Worm (Caenorhabditis elegans) whole organism, early embryonic: ENCODE measurements around the gene gsp-2.
A peak's percentile ranks its signal among the peaks of the same experiment; 100 is the strongest.

Experiments
- B0310.2 ChIP-seq: sonication (generic microtip); optimal IDR thresholded peaks from 2 replicates; lab custom pipeline; 2016; ENCODE audit warnings: mild to moderate bottlenecking, missing genetic modification characterization, missing compliant biosample characterization
- F13C5.2 ChIP-seq: sonication (generic microtip); optimal IDR thresholded peaks from 2 replicates; lab custom pipeline; 2017; ENCODE audit warnings: mild to moderate bottlenecking, missing genetic modification characterization, inconsistent platforms, missing compliant biosample characterization
- ama-1 ChIP-seq: fragments of 150-350 bp; optimal IDR thresholded peaks from 2 replicates; lab custom pipeline; 2014
- ceh-13 ChIP-seq: fragments of 200-800 bp; sonication (Bioruptor generic); optimal IDR thresholded peaks from 2 replicates; lab custom pipeline; 2018; ENCODE audit warnings: mild to moderate bottlenecking, missing genetic modification characterization, missing compliant biosample characterization
- ets-7 ChIP-seq: sonication (generic microtip); optimal IDR thresholded peaks from 2 replicates; lab custom pipeline; 2016; ENCODE audit warnings: missing genotype, missing genetic modification characterization, missing compliant biosample characterization
- flt-1 ChIP-seq: fragments of 200-800 bp; sonication (Bioruptor generic); IDR thresholded peaks from 2 replicates; pipeline ENCODE4 v1.3.6; 2022; ENCODE audit warnings: missing genetic modification characterization, missing compliant biosample characterization
- hmbx-1 ChIP-seq: sonication (generic microtip); optimal IDR thresholded peaks from 2 replicates; lab custom pipeline; 2016; ENCODE audit warnings: mild to moderate bottlenecking, missing genetic modification characterization, missing compliant biosample characterization
- hmg-4 ChIP-seq: fragments of 200-800 bp; sonication (Bioruptor generic); optimal IDR thresholded peaks from 2 replicates; lab custom pipeline; 2018; ENCODE audit warnings: mild to moderate bottlenecking, missing genetic modification characterization, missing compliant biosample characterization
- hnd-1 ChIP-seq: sonication (generic microtip); optimal IDR thresholded peaks from 2 replicates; lab custom pipeline; 2016; ENCODE audit warnings: missing genetic modification characterization, missing compliant biosample characterization
- pes-1 ChIP-seq: fragments of 200-800 bp; sonication (Bioruptor generic); IDR thresholded peaks from 2 replicates; pipeline ENCODE4 v1.3.6; 2022; ENCODE audit warnings: missing genetic modification reagents, missing genetic modification characterization, missing compliant biosample characterization
- scrt-1 ChIP-seq: fragments of 200-800 bp; sonication (Bioruptor generic); IDR thresholded peaks from 2 replicates; pipeline ENCODE4 v1.3.6; 2022; ENCODE audit warnings: missing genetic modification characterization, missing compliant biosample characterization
- tbx-11 ChIP-seq: fragments of 200-800 bp; sonication (Bioruptor generic); IDR thresholded peaks from 2 replicates; pipeline ENCODE4 v1.3.6; 2022; ENCODE audit warnings: missing genetic modification characterization, missing compliant biosample characterization
- tbx-37 ChIP-seq: fragments of 200-800 bp; sonication (Bioruptor generic); conservative IDR thresholded peaks from 2 replicates; pipeline ENCODE4 v1.3.6; 2022; ENCODE audit warnings: missing genetic modification reagents, missing genetic modification characterization, missing compliant biosample characterization
- tra-4 ChIP-seq: sonication (generic microtip); optimal IDR thresholded peaks from 2 replicates; lab custom pipeline; 2017; ENCODE audit warnings: missing genetic modification characterization, missing compliant biosample characterization

DNA sequence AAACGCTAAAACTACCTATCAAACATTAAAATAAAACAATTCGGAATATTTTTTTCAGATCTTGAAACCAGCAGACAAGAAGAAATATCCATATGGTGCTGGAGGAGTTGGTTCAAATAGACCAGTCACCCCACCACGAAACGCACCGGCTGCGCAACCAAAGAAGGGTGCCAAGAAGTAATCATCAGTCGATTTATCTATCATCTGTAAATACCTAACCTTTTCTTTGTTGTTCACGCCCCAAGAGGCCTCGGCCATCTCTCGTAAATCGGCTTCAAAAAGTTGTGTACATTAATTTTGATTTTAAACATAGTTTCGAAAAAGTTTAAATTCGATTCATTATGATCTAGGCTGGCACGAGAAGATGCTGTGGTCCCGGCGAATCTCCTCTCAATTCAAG is 1.6 kb downstream of the gsp-2 start:
- TF ChIP-seq hmbx-1 (tag; lab: Kevin White, UChicago) (no peak), ama-1 (lab: Kevin White, UChicago) (no peak), hnd-1 (tag; lab: Kevin White, UChicago) (no peak), pes-1 (no peak), flt-1 (GFP tag; lab: Robert Waterston, UW) (no peak), tbx-37 (no peak), ets-7 (tag; lab: Kevin White, UChicago) (no peak), hmg-4 (GFP tag; lab: Kevin White, UChicago) (no peak), tbx-11 (GFP tag; lab: Robert Waterston, UW) (0 out of 2 replicates have a peak, but pooled peaks have one; percentile 10), tra-4 (tag; lab: Kevin White, UChicago) (no peak), F13C5.2 (tag; lab: Kevin White, UChicago) (no peak), scrt-1 (GFP tag; lab: Robert Waterston, UW) (no peak), ceh-13 (GFP tag; lab: Kevin White, UChicago) (no peak), B0310.2 (tag; lab: Kevin White, UChicago) (no peak)
